3 worm cellular contexts compared by ENCODE assay signal in genomic region chrIII:1705331-1705730, ce11.
TF ChIP-seq lines count a peak whose summit lies in the region.

No protein-coding gene starts in this region.

TF ChIP-seq in whole organism, L1 larva, 84 proteins besides CTCF, POLR2A, EP300 and RAD21:
- TF ChIP-seq unc-86 (tag; optimal IDR thresholded peaks at IDR 0.05; lab: Kevin White, UChicago) = no peak
- peak; percentile 84 for TF ChIP-seq F16B12.6 (tag; optimal IDR thresholded peaks at IDR 0.05; lab: Kevin White, UChicago)
- peak; percentile 12 for TF ChIP-seq C16A3.4 (tag; optimal IDR thresholded peaks at IDR 0.05; lab: Kevin White, UChicago)
- TF ChIP-seq skn-1 (tag; optimal IDR thresholded peaks at IDR 0.05; lab: Kevin White, UChicago) = no peak
- TF ChIP-seq ceh-82 (tag; optimal IDR thresholded peaks at IDR 0.05; lab: Kevin White, UChicago) = peak in 1 of 3 experiments; percentile 11
- peak; percentile 35 for TF ChIP-seq mep-1 (tag; optimal IDR thresholded peaks at IDR 0.05; lab: Kevin White, UChicago)
- peak; percentile 29 for TF ChIP-seq swsn-7 (tag; optimal IDR thresholded peaks at IDR 0.05; lab: Kevin White, UChicago)
- TF ChIP-seq efl-1 (optimal IDR thresholded peaks at IDR 0.05; lab: Kevin White, UChicago) = peak; percentile 29 to 44
- TF ChIP-seq efl-1 (GFP tag; optimal IDR thresholded peaks at IDR 0.05 in 1 of 2; lab: Kevin White, UChicago) = peak; percentile 44 to 74
- peak in 2 of 3 experiments; percentile 34 to 45 for TF ChIP-seq dpl-1 (GFP tag; optimal IDR thresholded peaks at IDR 0.05; lab: Kevin White, UChicago)
- TF ChIP-seq lin-35 (GFP tag; optimal IDR thresholded peaks at IDR 0.05; lab: Kevin White, UChicago) = peak in 1 of 2 experiments; percentile 40
- TF ChIP-seq rnt-1 (tag; optimal IDR thresholded peaks at IDR 0.05; lab: Kevin White, UChicago) = peak; percentile 16
- TF ChIP-seq elt-3 (tag; optimal IDR thresholded peaks at IDR 0.05; lab: Kevin White, UChicago) = no peak

TF ChIP-seq in whole organism, L3 larva, 47 proteins besides CTCF, POLR2A, EP300 and RAD21:
- TF ChIP-seq ama-1 (optimal IDR thresholded peaks at IDR 0.05; lab: Kevin White, UChicago) (no peak), lin-15B (tag; optimal IDR thresholded peaks at IDR 0.05; lab: Kevin White, UChicago) (peak; percentile 13), nhr-67 (tag; optimal IDR thresholded peaks at IDR 0.05; lab: Kevin White, UChicago) (no peak), ceh-82 (tag; optimal IDR thresholded peaks at IDR 0.05; lab: Kevin White, UChicago) (no peak), hmg-11 (tag; optimal IDR thresholded peaks at IDR 0.05; lab: Kevin White, UChicago) (peak; percentile 68)

TF ChIP-seq in whole organism, L4 larva, 104 proteins besides CTCF, POLR2A, EP300 and RAD21:
- TF ChIP-seq dve-1 (tag; optimal IDR thresholded peaks at IDR 0.05; lab: Kevin White, UChicago; ENCODE audit: insufficient read depth) = no peak
- TF ChIP-seq ceh-82 (tag; optimal IDR thresholded peaks at IDR 0.05; lab: Kevin White, UChicago) = no peak
- 0 out of 2 replicates have a peak, but pooled peaks have one; percentile 30 for TF ChIP-seq hmg-1.1 (GFP tag; IDR thresholded peaks at IDR 0.05; lab: Robert Waterston, UW)
- TF ChIP-seq nhr-48 (tag; optimal IDR thresholded peaks at IDR 0.05; lab: Kevin White, UChicago) = no peak
- peak; percentile 28 for TF ChIP-seq dpl-1 (GFP tag; optimal IDR thresholded peaks at IDR 0.05; lab: Kevin White, UChicago)
- peak; percentile 36 for TF ChIP-seq nhr-77 (tag; optimal IDR thresholded peaks at IDR 0.05; lab: Kevin White, UChicago)
- no peak for TF ChIP-seq nhr-237 (tag; optimal IDR thresholded peaks at IDR 0.05; lab: Kevin White, UChicago)
- peak; percentile 81 for TF ChIP-seq aha-1 (tag; lab: Kevin White, UChicago)
- TF ChIP-seq unc-62 (GFP tag; optimal IDR thresholded peaks at IDR 0.05 in 1 of 2; lab: Kevin White, UChicago) = no peak
- no peak for TF ChIP-seq unc-62 (tag; optimal IDR thresholded peaks at IDR 0.05; lab: Kevin White, UChicago)
TF ChIP-seq in whole organism, L4 larva: peak in this region for 4.

Comparison
In these comparisons a context has a peak if more than half of its experiments do, and no peak if none do; other contexts are left out.
1. Of the 29 proteins assayed by ChIP-seq in both whole organism, L4 larva and whole organism, L1 larva: peak only in whole organism, L4 larva: aha-1 and nhr-77; only in whole organism, L1 larva: mep-1; in both: dpl-1; in neither: 24; mixed calls (peak in some experiments, not most) for 1.